Fruit fly (Drosophila melanogaster) whole organism, prepupa: Measurements from ENCODE around the gene Irk1.
A peak's percentile ranks its signal among the peaks of the same experiment; 100 is the strongest.

Experiments used
- Blimp-1 ChIP-seq: fragments of 200-800 bp; sonication (Bioruptor generic); optimal IDR thresholded peaks from 3 replicates; lab custom pipeline; 2017; ENCODE audit warnings: missing biosample characterization, missing genetic modification characterization, mild to moderate bottlenecking, moderate library complexity, missing genetic modification reagents
- CG10669 ChIP-seq: fragments of 200-800 bp; sonication (Bioruptor generic); optimal IDR thresholded peaks from 3 replicates; lab custom pipeline; 2018; ENCODE audit warnings: missing biosample characterization, mild to moderate bottlenecking, missing genetic modification characterization, moderate library complexity
- CG11294 ChIP-seq: fragments of 200-800 bp; sonication (Bioruptor generic); IDR thresholded peaks from 2 replicates; pipeline ENCODE4 v1.3.6; 2022; ENCODE audit warnings: missing biosample characterization, missing genetic modification characterization
- CG11762 ChIP-seq: fragments of 200-800 bp; sonication (Bioruptor generic); optimal IDR thresholded peaks from 3 replicates; lab custom pipeline; 2016; ENCODE audit warnings: missing biosample characterization, missing genetic modification characterization; ENCODE audit not compliant: insufficient read depth
- CG11902 ChIP-seq: fragments of 200-800 bp; sonication (Bioruptor generic); optimal IDR thresholded peaks from 3 replicates; lab custom pipeline; 2016; ENCODE audit warnings: missing biosample characterization, missing genetic modification characterization
- CG15336 ChIP-seq: fragments of 200-800 bp; sonication (Bioruptor generic); IDR thresholded peaks from 2 replicates; pipeline ENCODE4 v1.3.6; 2022; ENCODE audit warnings: missing biosample characterization, missing genetic modification characterization
- CG1621 ChIP-seq: fragments of 200-800 bp; sonication (Bioruptor generic); optimal IDR thresholded peaks from 3 replicates; lab custom pipeline; 2018; ENCODE audit warnings: missing biosample characterization, mild to moderate bottlenecking, missing genetic modification characterization
- CG3032 ChIP-seq: fragments of 200-800 bp; optimal IDR thresholded peaks from 2 replicates; lab custom pipeline; 2019; ENCODE audit warnings: missing biosample characterization, mild to moderate bottlenecking, missing genetic modification characterization, moderate library complexity
- CG31627 ChIP-seq: fragments of 200-800 bp; sonication (Bioruptor generic); optimal IDR thresholded peaks from 3 replicates; lab custom pipeline; 2016; ENCODE audit warnings: missing biosample characterization, missing genetic modification characterization
- CG32006 ChIP-seq: fragments of 200-800 bp; sonication (Bioruptor generic); optimal IDR thresholded peaks from 3 replicates; lab custom pipeline; 2017; ENCODE audit warnings: missing biosample characterization, mild to moderate bottlenecking, missing genetic modification characterization
- CG3919 ChIP-seq: fragments of 200-800 bp; sonication (Bioruptor generic); optimal IDR thresholded peaks from 3 replicates; lab custom pipeline; 2016; ENCODE audit warnings: missing biosample characterization, missing genetic modification characterization
- CG6163 ChIP-seq: fragments of 200-800 bp; sonication (Bioruptor generic); IDR thresholded peaks from 3 replicates; pipeline ENCODE4 v1.3.6; 2022; ENCODE audit warnings: missing biosample characterization, missing genetic modification characterization
- CG6276 ChIP-seq: fragments of 200-800 bp; sonication (Bioruptor generic); optimal IDR thresholded peaks from 2 replicates; lab custom pipeline; 2017; ENCODE audit warnings: missing biosample characterization, mild to moderate bottlenecking, missing genetic modification characterization
- CG6792 ChIP-seq: fragments of 200-800 bp; sonication (Bioruptor generic); optimal IDR thresholded peaks from 3 replicates; lab custom pipeline; 2016; ENCODE audit warnings: missing biosample characterization, missing genetic modification characterization
- CG6808 ChIP-seq: fragments of 200-800 bp; sonication (Bioruptor generic); optimal IDR thresholded peaks from 3 replicates; lab custom pipeline; 2017; ENCODE audit warnings: missing biosample characterization, missing genetic modification characterization, mild to moderate bottlenecking, moderate library complexity, missing genetic modification reagents
- CG6854 ChIP-seq: fragments of 200-800 bp; sonication (Bioruptor generic); optimal IDR thresholded peaks from 2 replicates; lab custom pipeline; 2017; ENCODE audit warnings: missing biosample characterization, mild to moderate bottlenecking, missing genetic modification characterization
- CG7368 ChIP-seq: fragments of 200-800 bp; sonication (Bioruptor generic); optimal IDR thresholded peaks from 3 replicates; lab custom pipeline; 2016; ENCODE audit warnings: missing biosample characterization, missing genetic modification characterization
- CG8119 ChIP-seq: fragments of 200-800 bp; sonication (Bioruptor generic); IDR thresholded peaks from 3 replicates; pipeline ENCODE4 v1.3.6; 2022; ENCODE audit warnings: missing biosample characterization, missing genetic modification characterization
- CG8319 ChIP-seq: fragments of 200-800 bp; sonication (Bioruptor generic); optimal IDR thresholded peaks from 3 replicates; lab custom pipeline; 2016; ENCODE audit warnings: missing biosample characterization, missing genetic modification characterization
- CG8632 ChIP-seq: fragments of 200-800 bp; sonication (Bioruptor generic); optimal IDR thresholded peaks from 3 replicates; lab custom pipeline; 2016; ENCODE audit warnings: missing biosample characterization, missing genetic modification characterization
- CG9139 ChIP-seq: fragments of 200-800 bp; sonication (Bioruptor generic); optimal IDR thresholded peaks from 3 replicates; lab custom pipeline; 2017; ENCODE audit warnings: missing biosample characterization, mild to moderate bottlenecking, missing genetic modification characterization
- Eip75B ChIP-seq: fragments of 200-800 bp; sonication (Bioruptor generic); optimal IDR thresholded peaks from 3 replicates; lab custom pipeline; 2016; ENCODE audit warnings: missing biosample characterization, missing genetic modification characterization
- Eip93F ChIP-seq: fragments of 200-800 bp; sonication (Bioruptor generic); optimal IDR thresholded peaks from 2 replicates; lab custom pipeline; 2016; ENCODE audit warnings: missing biosample characterization, mild to moderate bottlenecking, missing genetic modification characterization
- Ets96B ChIP-seq: fragments of 200-800 bp; optimal IDR thresholded peaks from 2 replicates; lab custom pipeline; 2019; ENCODE audit warnings: missing biosample characterization, mild to moderate bottlenecking, missing genetic modification characterization, moderate library complexity
- Hr38 ChIP-seq: sonication (Bioruptor generic); optimal IDR thresholded peaks from 2 replicates; lab custom pipeline; 2016; ENCODE audit warnings: missing biosample characterization, missing genetic modification characterization
- Hr39 ChIP-seq: fragments of 200-800 bp; sonication (Bioruptor generic); optimal IDR thresholded peaks from 2 replicates; lab custom pipeline; 2016; ENCODE audit warnings: missing biosample characterization, missing genetic modification characterization
- Hr4 ChIP-seq: fragments of 200-800 bp; sonication (Bioruptor generic); optimal IDR thresholded peaks from 3 replicates; lab custom pipeline; 2016; ENCODE audit warnings: missing biosample characterization, missing genetic modification characterization
- Lpt ChIP-seq: fragments of 200-800 bp; sonication (Bioruptor generic); optimal IDR thresholded peaks from 3 replicates; lab custom pipeline; 2016; ENCODE audit warnings: missing biosample characterization, missing genetic modification characterization
- Met ChIP-seq: fragments of 200-800 bp; sonication (Bioruptor generic); optimal IDR thresholded peaks from 3 replicates; lab custom pipeline; 2016; ENCODE audit warnings: missing biosample characterization, missing genetic modification characterization
- Smox ChIP-seq: fragments of 200-800 bp; sonication (Bioruptor generic); optimal IDR thresholded peaks from 3 replicates; lab custom pipeline; 2016; ENCODE audit warnings: missing biosample characterization, missing genetic modification characterization
- Sox102F ChIP-seq: fragments of 200-800 bp; sonication (Bioruptor generic); optimal IDR thresholded peaks from 2 replicates; lab custom pipeline; 2016; ENCODE audit warnings: missing biosample characterization, mild to moderate bottlenecking, missing genetic modification characterization
- achi ChIP-seq: fragments of 200-800 bp; sonication (Bioruptor generic); optimal IDR thresholded peaks from 3 replicates; lab custom pipeline; 2016; ENCODE audit warnings: missing biosample characterization, missing genetic modification characterization
- acj6 ChIP-seq: fragments of 200-800 bp; sonication (Bioruptor generic); optimal IDR thresholded peaks from 3 replicates; lab custom pipeline; 2016; ENCODE audit warnings: missing biosample characterization, missing genetic modification characterization
- cyc ChIP-seq: fragments of 200-800 bp; sonication (Bioruptor generic); optimal IDR thresholded peaks from 3 replicates; lab custom pipeline; 2016; ENCODE audit warnings: missing biosample characterization, missing genetic modification characterization
- dac ChIP-seq: fragments of 200-800 bp; sonication (Bioruptor generic); optimal IDR thresholded peaks from 2 replicates; lab custom pipeline; 2017; ENCODE audit warnings: missing biosample characterization, mild to moderate bottlenecking, missing genetic modification characterization
- dsx ChIP-seq: fragments of 200-800 bp; optimal IDR thresholded peaks from 3 replicates; lab custom pipeline; 2019; ENCODE audit warnings: missing biosample characterization, mild to moderate bottlenecking, missing genetic modification characterization, moderate library complexity; ENCODE audit not compliant: poor library complexity, severe bottlenecking
- eg ChIP-seq: fragments of 200-800 bp; sonication (Bioruptor generic); IDR thresholded peaks from 3 replicates; pipeline ENCODE4 v1.3.6; 2022; ENCODE audit warnings: missing biosample characterization, missing genetic modification characterization
- fd59A ChIP-seq: fragments of 200-800 bp; sonication (Bioruptor generic); optimal IDR thresholded peaks from 2 replicates; lab custom pipeline; 2017; ENCODE audit warnings: missing biosample characterization, mild to moderate bottlenecking, missing genetic modification characterization, missing genetic modification reagents
- fd85E ChIP-seq: fragments of 200-800 bp; sonication (Bioruptor generic); optimal IDR thresholded peaks from 3 replicates; lab custom pipeline; 2016; ENCODE audit warnings: missing biosample characterization, missing genetic modification characterization
- fkh ChIP-seq: fragments of 200-800 bp; sonication (Bioruptor generic); optimal IDR thresholded peaks from 3 replicates; lab custom pipeline; 2017; ENCODE audit warnings: missing biosample characterization, mild to moderate bottlenecking, missing genetic modification characterization, moderate library complexity
- net ChIP-seq: fragments of 200-800 bp; sonication (Bioruptor generic); optimal IDR thresholded peaks from 3 replicates; lab custom pipeline; 2016; ENCODE audit warnings: missing biosample characterization, missing genetic modification characterization
- pdm3 ChIP-seq: fragments of 200-800 bp; sonication (Bioruptor generic); optimal IDR thresholded peaks from 3 replicates; lab custom pipeline; 2016; ENCODE audit warnings: missing biosample characterization, missing genetic modification characterization
- salr ChIP-seq, 2 experiments: fragments of 200-800 bp; sonication (Bioruptor generic); optimal IDR thresholded peaks; 3 replicates each; lab custom pipeline; 2016 to 2018; ENCODE audit warnings: missing biosample characterization in 2 of 2, missing genetic modification characterization in 2 of 2, mild to moderate bottlenecking in 1 of 2
- ss ChIP-seq, 2 experiments: fragments of 200-800 bp; sonication (Bioruptor generic); optimal IDR thresholded peaks; 2 replicates in 1 of 2; 3 replicates in 1 of 2; lab custom pipeline; 2017 to 2018; ENCODE audit warnings: mild to moderate bottlenecking in 2 of 2, missing biosample characterization in 2 of 2, missing genetic modification characterization in 2 of 2, moderate library complexity in 1 of 2
- topi ChIP-seq: fragments of 200-800 bp; sonication (Bioruptor generic); optimal IDR thresholded peaks from 3 replicates; lab custom pipeline; 2016; ENCODE audit warnings: missing biosample characterization, missing genetic modification characterization
- vri ChIP-seq: fragments of 200-800 bp; sonication (Bioruptor generic); optimal IDR thresholded peaks from 3 replicates; lab custom pipeline; 2016; ENCODE audit warnings: missing biosample characterization, mild to moderate bottlenecking, missing genetic modification characterization

Gene Irk1

dm6 chr3R:23221003-23221679 is 53.0 kb downstream of the Irk1 start (continued):
- TF ChIP-seq CG8319 (GFP tag; lab: Kevin White, UChicago) = no peak
- TF ChIP-seq dac (GFP tag; lab: Kevin White, UChicago) = no peak
- TF ChIP-seq CG6792 (GFP tag; lab: Kevin White, UChicago) = no peak
- TF ChIP-seq CG6163 (GFP tag; lab: Robert Waterston, UW) = no peak
- TF ChIP-seq fkh (GFP tag; lab: Kevin White, UChicago) = peak; percentile 26
- no peak for TF ChIP-seq net (GFP tag; lab: Kevin White, UChicago)
- peak; percentile 16 for TF ChIP-seq CG32006
- TF ChIP-seq Sox102F (GFP tag; lab: Kevin White, UChicago) = no peak
- TF ChIP-seq CG11294 = no peak
- no peak for TF ChIP-seq topi (GFP tag; lab: Kevin White, UChicago)
- TF ChIP-seq Eip93F (GFP tag; lab: Kevin White, UChicago) = no peak
- TF ChIP-seq pdm3 = no peak
- peak; percentile 23 for TF ChIP-seq Smox
- no peak for TF ChIP-seq CG8632 (GFP tag; lab: Kevin White, UChicago)
- TF ChIP-seq eg (GFP tag; lab: Robert Waterston, UW) = peak; percentile 4; the same call in 1 of the 3 replicates
- TF ChIP-seq Hr39 (GFP tag; lab: Kevin White, UChicago) = no peak

DNA sequence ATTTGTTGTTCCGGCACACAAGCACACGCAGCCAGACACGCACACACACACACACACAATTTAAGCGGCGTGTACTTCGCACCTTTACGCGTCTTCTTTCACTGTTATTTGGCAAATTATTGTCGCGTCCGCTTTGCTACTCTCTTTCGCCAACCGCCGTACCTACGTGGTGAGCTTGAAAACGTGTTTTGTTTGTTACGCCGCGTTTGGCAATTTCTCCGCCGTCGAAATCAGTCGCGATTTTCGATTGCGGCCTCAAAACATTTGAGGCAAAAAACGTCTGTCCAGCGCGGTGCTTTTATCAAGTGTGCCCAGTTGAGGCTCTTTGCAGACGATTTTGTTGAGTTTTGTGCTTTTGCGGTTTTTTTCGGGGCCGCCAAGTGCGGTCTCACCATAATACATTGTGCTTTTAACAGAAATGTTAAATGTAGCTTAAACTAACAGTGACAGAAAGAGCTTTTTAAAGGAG is 53.6 kb downstream of the Irk1 start:
- TF ChIP-seq CG10669 (GFP tag; lab: Kevin White, UChicago) (no peak), CG15336 (GFP tag; lab: Robert Waterston, UW) (no peak), fd85E (GFP tag; lab: Kevin White, UChicago) (peak; percentile 51), Eip93F (GFP tag; lab: Kevin White, UChicago) (peak; percentile 73), CG31627 (GFP tag; lab: Kevin White, UChicago) (no peak), Lpt (no peak), Blimp-1 (GFP tag; lab: Kevin White, UChicago) (peak; percentile 30), net (GFP tag; lab: Kevin White, UChicago) (peak; percentile 7), cyc (no peak), CG6808 (GFP tag; lab: Kevin White, UChicago) (peak; percentile 57), CG8119 (GFP tag; lab: Robert Waterston, UW) (peak; percentile 17; the same call in 1 of the 3 replicates), CG6792 (GFP tag; lab: Kevin White, UChicago) (no peak), achi (GFP tag; lab: Kevin White, UChicago) (peak; percentile 7), dsx (GFP tag; lab: Kevin White, UChicago) (peak; percentile 86), CG9139 (peak; percentile 20), CG6276 (GFP tag; lab: Kevin White, UChicago) (peak; percentile 60), CG11902 (GFP tag; lab: Kevin White, UChicago) (no peak), CG11762 (GFP tag; lab: Kevin White, UChicago) (no peak), Eip75B (no peak), ss (GFP tag; optimal IDR thresholded peaks at IDR 0.05; lab: Kevin White, UChicago) (peak; percentile 69 to 70), Sox102F (GFP tag; lab: Kevin White, UChicago) (peak; percentile 53), salr (GFP tag; optimal IDR thresholded peaks at IDR 0.05; lab: Kevin White, UChicago) (no peak), CG11294 (no peak), CG32006 (no peak), CG3032 (tag; lab: Kevin White, UChicago) (no peak), CG1621 (peak; percentile 25), CG6854 (GFP tag; lab: Kevin White, UChicago) (peak; percentile 80), Hr39 (GFP tag; lab: Kevin White, UChicago) (no peak), Hr38 (no peak), CG7368 (GFP tag; lab: Kevin White, UChicago) (no peak), vri (GFP tag; lab: Kevin White, UChicago) (peak; percentile 71), eg (GFP tag; lab: Robert Waterston, UW) (peak; percentile 5; the same call in 1 of the 3 replicates), Ets96B (tag; lab: Kevin White, UChicago) (no peak), Smox (no peak), CG8319 (GFP tag; lab: Kevin White, UChicago) (no peak), acj6 (GFP tag; lab: Kevin White, UChicago) (no peak), CG3919 (GFP tag; lab: Kevin White, UChicago) (peak; percentile 28), Hr4 (no peak), fd59A (GFP tag; lab: Kevin White, UChicago) (no peak), Met (peak; percentile 8), CG8632 (GFP tag; lab: Kevin White, UChicago) (no peak)
